Worm (Caenorhabditis elegans): ENCODE measurements around the gene brp-1.

brp-1 gene

DNA sequence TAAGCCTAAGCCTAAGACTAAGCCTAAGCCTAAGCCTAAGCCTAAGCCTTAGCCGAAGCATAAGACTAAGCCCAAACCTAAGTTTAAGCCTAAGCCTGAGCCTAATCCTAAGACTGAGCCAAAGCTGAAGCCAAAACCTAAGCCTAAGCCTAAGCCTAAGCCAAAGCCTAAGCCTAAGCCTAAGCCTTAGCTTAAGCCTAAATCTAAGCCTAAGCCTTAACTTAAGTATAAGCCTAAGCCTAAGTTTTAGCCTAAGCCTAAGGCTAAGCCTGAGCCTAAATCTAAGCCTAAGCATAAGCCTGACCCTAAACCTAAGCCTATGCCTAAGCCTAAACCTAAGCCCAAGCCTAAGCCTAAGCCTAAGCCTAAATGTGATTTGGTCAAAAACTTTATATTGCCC, 5.2 kb upstream of the brp-1 start:
- TF ChIP-seq cnd-1 (tag; optimal IDR thresholded peaks at IDR 0.05) (no peak), ces-1 (GFP tag; optimal IDR thresholded peaks at IDR 0.05) (no peak), nhr-2 (tag; optimal IDR thresholded peaks at IDR 0.05) (no peak), elt-1 (tag; optimal IDR thresholded peaks at IDR 0.05; ENCODE audit: borderline replicate concordance, insufficient read depth) (no peak), nhr-12 (tag; optimal IDR thresholded peaks at IDR 0.05) (no peak), ham-2 (GFP tag; optimal IDR thresholded peaks at IDR 0.05) (peak; percentile 54), unc-39 (tag; optimal IDR thresholded peaks at IDR 0.05) (no peak), nhr-237 (tag; optimal IDR thresholded peaks at IDR 0.05) (no peak)

DNA sequence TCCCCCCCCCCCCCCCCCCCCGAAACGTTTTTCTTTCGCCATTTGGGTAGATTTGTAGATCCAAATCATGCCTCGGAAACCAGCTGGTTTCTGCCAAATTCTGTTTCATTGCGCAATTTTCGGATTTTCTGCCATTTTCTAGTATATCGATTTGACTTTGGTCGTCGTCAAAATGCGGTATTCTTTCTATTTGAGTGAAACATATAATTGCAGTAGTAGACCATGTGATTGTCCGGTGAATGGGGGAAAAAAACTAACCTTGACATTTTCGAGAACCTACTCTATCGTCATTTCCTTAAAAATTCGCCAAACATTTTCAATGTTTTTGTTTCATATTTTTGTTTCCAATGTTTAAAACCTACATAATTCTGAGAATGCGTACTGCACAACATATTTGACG, 4.7 kb upstream of the brp-1 start:
- TF ChIP-seq lsy-2 (tag; optimal IDR thresholded peaks at IDR 0.05) (no peak), unc-120 (tag; optimal IDR thresholded peaks at IDR 0.05; ENCODE audit: poor library complexity, severe bottlenecking) (no peak)

DNA sequence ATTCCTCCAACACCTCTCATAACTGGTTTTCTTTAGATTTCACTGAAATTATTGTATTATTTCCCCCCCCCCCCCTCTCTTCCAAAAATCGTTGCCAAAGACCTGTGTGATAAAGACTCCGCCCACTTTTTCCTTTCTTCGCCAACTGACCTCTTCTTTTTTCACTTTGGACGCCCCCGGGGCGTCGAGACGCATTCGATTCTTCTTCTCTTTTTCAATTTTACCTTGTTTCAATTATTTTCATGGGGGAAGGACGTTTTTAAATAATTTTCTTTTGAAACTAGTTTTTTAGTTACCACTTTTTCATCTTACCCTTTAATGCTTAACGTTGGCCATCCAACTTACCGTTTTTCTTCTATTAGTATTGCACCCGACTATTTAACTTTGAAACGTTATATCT, 2.4 kb upstream of the brp-1 start:
- TF ChIP-seq mab-5 (tag; optimal IDR thresholded peaks at IDR 0.05) (no peak), M03D4.4 (tag; optimal IDR thresholded peaks at IDR 0.05) (no peak), ham-2 (GFP tag; optimal IDR thresholded peaks at IDR 0.05) (no peak), cnd-1 (tag; optimal IDR thresholded peaks at IDR 0.05) (no peak), blmp-1 (tag; optimal IDR thresholded peaks at IDR 0.05) (no peak), unc-39 (tag; optimal IDR thresholded peaks at IDR 0.05) (no peak), sptf-1 (tag; optimal IDR thresholded peaks at IDR 0.05) (no peak), lin-13 (tag; optimal IDR thresholded peaks at IDR 0.05) (no peak), ces-1 (GFP tag; optimal IDR thresholded peaks at IDR 0.05) (no peak), hlh-1 (tag; optimal IDR thresholded peaks at IDR 0.05) (no peak), flh-1 (GFP tag; optimal IDR thresholded peaks at IDR 0.05) (no peak), tbx-8 (GFP tag; optimal IDR thresholded peaks at IDR 0.05) (no peak), ztf-11 (tag; optimal IDR thresholded peaks at IDR 0.05) (no peak), mep-1 (tag; optimal IDR thresholded peaks at IDR 0.05) (no peak), nhr-12 (tag; optimal IDR thresholded peaks at IDR 0.05) (no peak)

DNA sequence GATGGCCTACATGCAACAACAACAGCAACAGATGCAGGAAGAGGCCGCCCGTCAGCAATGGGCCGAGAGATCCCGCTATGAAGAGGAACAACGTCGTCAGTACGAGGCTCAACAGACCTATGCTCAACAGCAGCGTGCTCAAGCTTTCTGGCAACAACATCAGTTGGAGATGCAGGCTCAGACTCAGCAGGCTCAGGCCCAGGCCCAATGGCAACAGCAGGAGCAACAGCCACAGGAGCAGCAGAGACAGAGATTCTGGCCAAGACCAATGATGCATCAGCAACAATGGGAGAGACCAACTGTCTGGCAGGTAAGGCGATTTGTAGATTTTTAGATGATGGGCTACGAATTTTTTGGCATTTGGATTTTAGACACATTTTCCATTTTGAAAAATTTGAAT, 1.9 kb downstream of the brp-1 start:
- TF ChIP-seq mab-5 (tag; optimal IDR thresholded peaks at IDR 0.05), result no peak
- no peak for TF ChIP-seq pha-4 (tag; optimal IDR thresholded peaks at IDR 0.05)

DNA sequence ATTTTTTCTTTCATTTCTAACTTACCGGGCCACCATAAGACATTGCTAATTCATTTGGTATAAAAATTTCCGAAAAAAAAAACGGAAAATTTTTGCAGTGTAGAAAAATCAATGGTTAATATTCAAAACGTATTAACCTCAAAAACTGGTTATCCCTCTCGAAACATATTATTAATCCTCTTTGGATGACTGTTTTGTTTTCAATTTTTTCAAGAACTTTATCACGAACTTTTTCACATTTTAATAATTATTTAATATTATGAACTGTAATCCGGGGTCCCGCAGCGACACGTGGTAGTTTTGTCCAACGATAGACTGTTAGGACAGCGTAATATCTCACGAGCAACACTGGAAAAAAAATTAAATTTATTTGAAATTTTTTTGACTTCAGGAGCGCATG, 8.4 kb downstream of the brp-1 start, which contains the start of gene Y79H2A.12:
Gene Y79H2A.12, minus strand, starts transcription at position 101 of the 400 bp plus-strand sequence.
- no peak for TF ChIP-seq sem-2 (GFP tag; optimal IDR thresholded peaks at IDR 0.05)
- no peak for TF ChIP-seq ceh-43 (GFP tag; optimal IDR thresholded peaks at IDR 0.05)

DNA sequence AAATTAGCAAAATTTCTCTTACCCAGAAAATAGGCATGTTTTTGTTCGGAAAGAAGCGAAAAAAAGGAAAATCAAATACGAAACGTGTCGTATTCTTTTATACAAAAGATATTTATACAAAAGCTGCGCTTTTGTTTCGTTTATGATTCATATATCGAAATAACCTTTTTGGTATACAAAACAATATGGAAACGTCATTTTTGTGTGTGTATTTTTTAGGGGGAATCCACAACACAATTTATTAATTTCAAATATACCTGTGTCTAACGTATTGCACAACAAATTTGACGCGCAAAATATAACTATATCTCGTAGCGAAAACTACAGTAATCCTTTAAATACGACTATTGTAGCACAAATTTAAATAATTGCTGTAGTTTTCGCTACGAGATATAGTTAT, 10.3 kb downstream of the brp-1 start, which contains the start of gene Y79H2A.2:
Gene Y79H2A.2, minus strand, starts transcription at position 101 of the 400 bp plus-strand sequence.
- TF ChIP-seq unc-39 (tag; optimal IDR thresholded peaks at IDR 0.05) (no peak), lsy-2 (tag; optimal IDR thresholded peaks at IDR 0.05) (no peak), ces-1 (GFP tag; optimal IDR thresholded peaks at IDR 0.05) (no peak), sptf-1 (tag; optimal IDR thresholded peaks at IDR 0.05) (no peak)

DNA sequence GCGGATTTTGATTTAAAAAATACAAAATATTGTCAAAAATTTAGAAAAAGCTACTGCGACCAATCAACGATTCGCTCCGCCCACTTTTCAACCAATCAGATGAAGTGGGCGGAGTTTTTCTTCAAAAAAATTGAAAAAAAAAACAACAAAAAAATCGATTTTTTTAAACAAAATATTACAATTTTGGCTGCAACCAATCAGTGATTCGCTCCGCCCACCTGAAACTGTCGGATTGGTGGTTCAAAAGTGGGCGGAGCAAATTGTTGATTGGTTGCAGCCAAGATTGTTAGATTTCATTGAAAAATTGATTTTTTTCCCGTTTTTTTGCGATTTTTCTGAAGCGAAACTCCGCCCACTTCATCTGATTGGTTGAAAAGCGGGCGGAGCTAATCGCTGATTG, 12.9 kb downstream of the brp-1 start:
- no peak for TF ChIP-seq elt-1 (tag; optimal IDR thresholded peaks at IDR 0.05; ENCODE audit: borderline replicate concordance, insufficient read depth)
- TF ChIP-seq ham-2 (GFP tag; optimal IDR thresholded peaks at IDR 0.05), result no peak
- no peak for TF ChIP-seq nhr-76 (tag; optimal IDR thresholded peaks at IDR 0.05)
- TF ChIP-seq lin-32 (GFP tag; optimal IDR thresholded peaks at IDR 0.05), result no peak
- no peak for TF ChIP-seq ceh-83 (GFP tag; optimal IDR thresholded peaks at IDR 0.05)
- TF ChIP-seq mep-1 (tag; optimal IDR thresholded peaks at IDR 0.05), result no peak
- no peak for TF ChIP-seq nhr-237 (tag; optimal IDR thresholded peaks at IDR 0.05)
- TF ChIP-seq blmp-1 (tag; optimal IDR thresholded peaks at IDR 0.05), result no peak
- TF ChIP-seq cnd-1 (tag; optimal IDR thresholded peaks at IDR 0.05), result no peak
- TF ChIP-seq ceh-39 (tag; optimal IDR thresholded peaks at IDR 0.05), result no peak
- TF ChIP-seq nhr-28 (tag; optimal IDR thresholded peaks at IDR 0.05), result no peak
- no peak for TF ChIP-seq nhr-2 (tag; optimal IDR thresholded peaks at IDR 0.05)
- TF ChIP-seq sptf-1 (tag; optimal IDR thresholded peaks at IDR 0.05), result no peak
- no peak for TF ChIP-seq tbx-8 (GFP tag; optimal IDR thresholded peaks at IDR 0.05)
- no peak for TF ChIP-seq nhr-12 (tag; optimal IDR thresholded peaks at IDR 0.05)
- TF ChIP-seq mab-5 (tag; optimal IDR thresholded peaks at IDR 0.05), result no peak
- no peak for TF ChIP-seq lin-13 (tag; optimal IDR thresholded peaks at IDR 0.05)
- TF ChIP-seq pha-4 (tag; optimal IDR thresholded peaks at IDR 0.05), result no peak
- no peak for TF ChIP-seq zip-8 (tag; optimal IDR thresholded peaks at IDR 0.05)
